Worm (Caenorhabditis elegans) whole organism, late embryonic: ENCODE measurements around the gene T28B11.1.

Experiments
- K09A11.1 ChIP-seq: sonication (generic microtip); optimal IDR thresholded peaks from 2 replicates; lab custom pipeline; 2017; ENCODE audit warnings: antibody characterized with exemption, mild to moderate bottlenecking, missing genetic modification characterization, missing compliant biosample characterization; ENCODE audit not compliant: insufficient read depth
- ceh-24 ChIP-seq: sonication (generic microtip); optimal IDR thresholded peaks from 2 replicates; lab custom pipeline; 2016; ENCODE audit warnings: mild to moderate bottlenecking, missing genetic modification characterization, missing compliant biosample characterization
- che-1 ChIP-seq: sonication (generic microtip); optimal IDR thresholded peaks from 2 replicates; lab custom pipeline; 2016; ENCODE audit warnings: mild to moderate bottlenecking, missing genetic modification characterization, missing compliant biosample characterization
- fax-1 ChIP-seq: sonication (generic microtip); optimal IDR thresholded peaks from 2 replicates; lab custom pipeline; 2016; ENCODE audit warnings: missing genotype, missing genetic modification characterization, missing compliant biosample characterization
- hlh-6 ChIP-seq: sonication (generic microtip); optimal IDR thresholded peaks from 2 replicates; lab custom pipeline; 2016; ENCODE audit warnings: missing genotype, missing genetic modification characterization, missing compliant biosample characterization
- nfya-1 ChIP-seq: sonication (generic microtip); optimal IDR thresholded peaks from 2 replicates; lab custom pipeline; 2017; ENCODE audit warnings: missing genetic modification characterization, mild to moderate bottlenecking, missing compliant biosample characterization, antibody characterized with exemption, moderate library complexity
- nhr-232 ChIP-seq: sonication (generic microtip); optimal IDR thresholded peaks from 2 replicates; lab custom pipeline; 2016; ENCODE audit warnings: missing genetic modification characterization, missing compliant biosample characterization

- TF ChIP-seq nfya-1 (tag; lab: Kevin White, UChicago) (no peak), K09A11.1 (tag; lab: Kevin White, UChicago) (no peak), che-1 (tag; lab: Kevin White, UChicago) (no peak), ceh-24 (no peak), nhr-232 (no peak), fax-1 (no peak), hlh-6 (tag; lab: Kevin White, UChicago) (no peak)
These were observed 30.5 kb upstream of the T28B11.1 start, which contains the start of gene sre-6 for ce11 chrV:10762695-10763094.
